Fruit fly (Drosophila melanogaster): ENCODE measurements around the gene C3G.

Gene C3G

DNA sequence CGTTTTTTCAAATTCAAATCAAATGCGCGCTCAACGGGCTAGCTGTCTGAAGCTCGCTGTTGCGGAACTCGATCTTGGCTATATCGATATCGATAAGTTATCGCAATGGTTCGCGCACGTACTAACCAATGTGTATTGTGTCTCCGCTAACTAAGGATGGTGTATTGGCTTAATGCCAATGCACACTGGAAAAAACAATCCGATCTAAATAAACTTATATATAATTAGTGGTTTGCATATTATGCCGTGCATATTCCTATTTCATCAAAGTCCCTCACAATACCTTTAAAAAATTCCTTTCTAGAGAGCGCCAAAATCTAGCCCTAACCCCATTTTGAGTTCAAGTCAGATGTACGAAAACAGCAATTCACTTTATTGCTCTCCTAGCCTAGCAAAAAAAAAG lies 62.2 kb downstream of the C3G start (continued):
- TF ChIP-seq CG16813 (GFP tag; IDR thresholded peaks at IDR 0.05; ENCODE audit: partially characterized antibody) (peak; percentile 67), Ets65A (GFP tag) (peak; percentile 92), toy (GFP tag; IDR thresholded peaks at IDR 0.05) (no peak), Rfx (GFP tag; IDR thresholded peaks at IDR 0.05) (peak; percentile 74), Oli (tag; optimal IDR thresholded peaks at IDR 0.05) (peak; percentile 35), NfI (GFP tag; optimal IDR thresholded peaks at IDR 0.05) (peak; percentile 50), MESR4 (GFP tag; optimal IDR thresholded peaks at IDR 0.05) (peak; percentile 4), CG7987 (GFP tag; optimal IDR thresholded peaks at IDR 0.05) (no peak), Awh (GFP tag; IDR thresholded peaks at IDR 0.05) (peak; percentile 50; the same call in 1 of the 2 replicates), CG13296 (GFP tag; optimal IDR thresholded peaks at IDR 0.05) (no peak), CG13624 (GFP tag; optimal IDR thresholded peaks at IDR 0.05) (peak; percentile 52), crol (GFP tag; IDR thresholded peaks at IDR 0.05) (no peak), dm (GFP tag; optimal IDR thresholded peaks at IDR 0.05) (no peak), CG15601 (tag; optimal IDR thresholded peaks at IDR 0.05) (peak; percentile 48), tx (GFP tag; optimal IDR thresholded peaks at IDR 0.05) (no peak), fru (optimal IDR thresholded peaks at IDR 0.05) (no peak), tup (GFP tag; optimal IDR thresholded peaks at IDR 0.05) (no peak), Gug (GFP tag; IDR thresholded peaks at IDR 0.05) (no peak), Dbx (GFP tag; IDR thresholded peaks at IDR 0.05) (peak; percentile 65; the same call in 2 of the 3 replicates), Mrtf (GFP tag; IDR thresholded peaks at IDR 0.05) (peak; percentile 12; the same call in 1 of the 3 replicates), phol (tag; optimal IDR thresholded peaks at IDR 0.05) (peak; percentile 48), CG43689 (GFP tag; IDR thresholded peaks at IDR 0.05) (no peak), Camta (GFP tag; optimal IDR thresholded peaks at IDR 0.05) (peak; percentile 39), dysf (GFP tag; IDR thresholded peaks at IDR 0.05) (peak; percentile 67), Gsc (GFP tag; IDR thresholded peaks at IDR 0.05) (no peak), pnt (GFP tag; optimal IDR thresholded peaks at IDR 0.05) (peak; percentile 35), BEAF-32 (GFP tag; optimal IDR thresholded peaks at IDR 0.05) (peak; percentile 78), caup (GFP tag; optimal IDR thresholded peaks at IDR 0.05; ENCODE audit: severe bottlenecking) (peak; percentile 18), sens-2 (GFP tag; IDR thresholded peaks at IDR 0.05) (no peak; the same call in 1 of the 2 replicates), CG10147 (GFP tag; optimal IDR thresholded peaks at IDR 0.05) (peak; percentile 22), Hr39 (optimal IDR thresholded peaks at IDR 0.05) (no peak), CG1832 (GFP tag; optimal IDR thresholded peaks at IDR 0.05) (no peak), Blimp-1 (GFP tag; optimal IDR thresholded peaks at IDR 0.05) (peak; percentile 10), az2 (GFP tag; optimal IDR thresholded peaks at IDR 0.05) (peak; percentile 28), CkIIα-i1 (GFP tag; IDR thresholded peaks at IDR 0.05) (no peak), repo (GFP tag; optimal IDR thresholded peaks at IDR 0.05) (peak; percentile 46), Myb (GFP tag; optimal IDR thresholded peaks at IDR 0.05) (peak; percentile 94), Sox102F (GFP tag; optimal IDR thresholded peaks at IDR 0.05) (peak; percentile 31), CG3726 (GFP tag; IDR thresholded peaks at IDR 0.05) (no peak), CrebB (tag; optimal IDR thresholded peaks at IDR 0.05) (peak; percentile 43), CG1529 (GFP tag; optimal IDR thresholded peaks at IDR 0.05) (no peak), Sry-β (GFP tag; optimal IDR thresholded peaks at IDR 0.05) (no peak), CG3281 (GFP tag; optimal IDR thresholded peaks at IDR 0.05) (peak; percentile 15), CG11456 (GFP tag; IDR thresholded peaks at IDR 0.05) (peak; percentile 50; the same call in 1 of the 3 replicates), vvl (GFP tag; IDR thresholded peaks at IDR 0.05) (peak; percentile 86), Asciz (GFP tag; optimal IDR thresholded peaks at IDR 0.05) (peak; percentile 0), Hmr (GFP tag; optimal IDR thresholded peaks at IDR 0.05) (peak; percentile 77), CoRest (tag; optimal IDR thresholded peaks at IDR 0.05) (peak; percentile 61), bigmax (GFP tag; optimal IDR thresholded peaks at IDR 0.05) (peak; percentile 66), gro (GFP tag; optimal IDR thresholded peaks at IDR 0.05) (peak; percentile 56), kay (GFP tag; optimal IDR thresholded peaks at IDR 0.05) (peak; percentile 9), fd3F (GFP tag; optimal IDR thresholded peaks at IDR 0.05) (peak; percentile 4)

Measured in whole organism, embryonic.